Worm (Caenorhabditis elegans) whole organism, L3 larva: ENCODE results near the gene F23B12.1.
A peak's percentile ranks its signal among the peaks of the same experiment; 100 is the strongest.

Source experiments
- R02D3.7 ChIP-seq: fragments of 150-350 bp; optimal IDR thresholded peaks from 2 replicates; lab custom pipeline; 2014; ENCODE audit warnings: missing biosample characterization, missing genetic modification characterization
- ZK546.5 ChIP-seq: sonication (generic microtip); optimal IDR thresholded peaks from 2 replicates; lab custom pipeline; 2017; ENCODE audit warnings: missing biosample characterization, missing genetic modification characterization
- aly-2 ChIP-seq: fragments of 150-350 bp; optimal IDR thresholded peaks from 2 replicates; lab custom pipeline; 2014; ENCODE audit warnings: missing biosample characterization, missing genetic modification characterization
- ama-1 ChIP-seq: fragments of 150-350 bp; optimal IDR thresholded peaks from 2 replicates; lab custom pipeline; 2018
- ceh-9 ChIP-seq: sonication (generic microtip); optimal IDR thresholded peaks from 2 replicates; lab custom pipeline; 2018; ENCODE audit warnings: missing biosample characterization, missing genetic modification characterization
- daf-12 ChIP-seq: fragments of 150-350 bp; optimal IDR thresholded peaks from 2 replicates; lab custom pipeline; 2014; ENCODE audit warnings: missing biosample characterization, missing genetic modification reagents, missing genetic modification characterization
- egl-5 ChIP-seq: fragments of 150-350 bp; optimal IDR thresholded peaks from 2 replicates; lab custom pipeline; 2017; ENCODE audit warnings: missing biosample characterization, missing genetic modification reagents, missing genetic modification characterization, inconsistent platforms
- elt-1 ChIP-seq: fragments of 150-350 bp; optimal IDR thresholded peaks from 2 replicates; lab custom pipeline; 2014; ENCODE audit warnings: missing biosample characterization, missing genetic modification characterization
- elt-2 ChIP-seq: sonication (generic microtip); optimal IDR thresholded peaks from 2 replicates; lab custom pipeline; 2016; ENCODE audit warnings: missing genetic modification reagents, mild to moderate bottlenecking, missing genetic modification characterization, missing compliant biosample characterization
- elt-3 ChIP-seq, 3 experiments: fragments of 150-350 bp in 1 of 3; sonication (generic microtip) in 2 of 3; optimal IDR thresholded peaks; 2 replicates in 2 of 3; 4 replicates in 1 of 3; lab custom pipeline; 2014 to 2017; ENCODE audit warnings: missing biosample characterization in 3 of 3, missing genetic modification characterization in 3 of 3
- eor-1 ChIP-seq, 2 experiments: fragments of 150-350 bp; optimal IDR thresholded peaks; 2 replicates each; lab custom pipeline; 2014 to 2018; ENCODE audit warnings: missing biosample characterization in 2 of 2, missing genetic modification characterization in 2 of 2
- fkh-10 ChIP-seq: sonication (generic microtip); optimal IDR thresholded peaks from 2 replicates; lab custom pipeline; 2017; ENCODE audit warnings: missing biosample characterization, missing genetic modification reagents, missing genetic modification characterization
- hmg-11 ChIP-seq: sonication (generic microtip); optimal IDR thresholded peaks from 2 replicates; lab custom pipeline; 2016; ENCODE audit warnings: missing genetic modification characterization, missing compliant biosample characterization
- lin-15B ChIP-seq: fragments of 150-350 bp; optimal IDR thresholded peaks from 2 replicates; lab custom pipeline; 2014; ENCODE audit warnings: missing biosample characterization, missing genetic modification characterization
- lin-39 ChIP-seq: fragments of 150-350 bp; optimal IDR thresholded peaks from 2 replicates; lab custom pipeline; 2018; ENCODE audit warnings: missing biosample characterization, missing genetic modification reagents, missing genetic modification characterization
- lsy-12 ChIP-seq: sonication (generic microtip); optimal IDR thresholded peaks from 2 replicates; lab custom pipeline; 2016; ENCODE audit warnings: mild to moderate bottlenecking, missing genetic modification characterization, missing compliant biosample characterization
- mdl-1 ChIP-seq: fragments of 150-350 bp; optimal IDR thresholded peaks from 2 replicates; lab custom pipeline; 2014; ENCODE audit warnings: missing biosample characterization, missing genetic modification characterization
- mml-1 ChIP-seq: fragments of 150-350 bp; sonication (generic microtip); optimal IDR thresholded peaks from 3 replicates; lab custom pipeline; 2014; ENCODE audit warnings: missing biosample characterization, missing genetic modification characterization
- nfya-1 ChIP-seq: sonication (generic microtip); optimal IDR thresholded peaks from 2 replicates; lab custom pipeline; 2017; ENCODE audit warnings: missing genetic modification characterization, mild to moderate bottlenecking, missing compliant biosample characterization, antibody characterized with exemption, moderate library complexity; ENCODE audit not compliant: insufficient read depth
- nhr-11 ChIP-seq: fragments of 150-350 bp; optimal IDR thresholded peaks from 2 replicates; lab custom pipeline; 2014; ENCODE audit warnings: missing biosample characterization, missing genetic modification characterization
- nhr-25 ChIP-seq: sonication (generic microtip); optimal IDR thresholded peaks from 2 replicates; lab custom pipeline; 2017; ENCODE audit warnings: missing biosample characterization, missing genetic modification characterization
- nhr-43 ChIP-seq: sonication (generic microtip); optimal IDR thresholded peaks from 2 replicates; lab custom pipeline; 2016; ENCODE audit warnings: mild to moderate bottlenecking, missing genetic modification characterization, missing compliant biosample characterization; ENCODE audit not compliant: poor library complexity, severe bottlenecking
- nhr-67 ChIP-seq: fragments of 150-350 bp; optimal IDR thresholded peaks from 2 replicates; lab custom pipeline; 2014; ENCODE audit warnings: missing biosample characterization, missing genetic modification characterization
- nhr-77 ChIP-seq: fragments of 150-350 bp; optimal IDR thresholded peaks from 2 replicates; lab custom pipeline; 2014; ENCODE audit warnings: missing biosample characterization, missing genetic modification characterization
- pqm-1 ChIP-seq: fragments of 150-350 bp; optimal IDR thresholded peaks from 2 replicates; lab custom pipeline; 2017; ENCODE audit warnings: missing biosample characterization, missing genetic modification characterization, inconsistent platforms
- sea-2 ChIP-seq: fragments of 150-350 bp; sonication (generic microtip); optimal IDR thresholded peaks from 4 replicates; lab custom pipeline; 2014; ENCODE audit warnings: missing biosample characterization, missing genetic modification reagents, missing genetic modification characterization
- tbx-2 ChIP-seq: sonication (generic microtip); optimal IDR thresholded peaks from 2 replicates; lab custom pipeline; 2016; ENCODE audit warnings: mild to moderate bottlenecking, missing genetic modification characterization, missing compliant biosample characterization
- unc-39 ChIP-seq: sonication (generic microtip); optimal IDR thresholded peaks from 4 replicates; lab custom pipeline; 2017; ENCODE audit warnings: missing biosample characterization, missing genetic modification characterization
- unc-62 ChIP-seq: fragments of 150-350 bp; sonication (generic microtip); optimal IDR thresholded peaks from 4 replicates; lab custom pipeline; 2014; ENCODE audit warnings: missing biosample characterization, missing genetic modification reagents, missing genetic modification characterization
- ztf-11 ChIP-seq: fragments of 150-350 bp; optimal IDR thresholded peaks from 2 replicates; lab custom pipeline; 2014; ENCODE audit warnings: missing biosample characterization, missing genetic modification characterization
- ztf-4 ChIP-seq: fragments of 150-350 bp; optimal IDR thresholded peaks from 2 replicates; lab custom pipeline; 2014; ENCODE audit warnings: missing biosample characterization, missing genetic modification characterization

Gene F23B12.1

ce11 chrV:14439236-14439635, 10.3 kb downstream of the F23B12.1 start:
- TF ChIP-seq egl-5 (tag; lab: Kevin White, UChicago) = no peak
- peak; percentile 31 for TF ChIP-seq nhr-25 (tag; lab: Kevin White, UChicago)

ce11 chrV:14440841-14441240, 11.9 kb downstream of the F23B12.1 start, which contains the start of gene F23B12.4:
Gene F23B12.4, plus strand, starts transcription at chrV:14441141.
- TF ChIP-seq nhr-77 (tag; lab: Kevin White, UChicago) = no peak
- TF ChIP-seq aly-2 = no peak
- TF ChIP-seq mml-1 (tag; lab: Kevin White, UChicago) = no peak
- TF ChIP-seq elt-2 (tag; lab: Kevin White, UChicago) = no peak
- TF ChIP-seq lsy-12 = no peak
- no peak for TF ChIP-seq ztf-4 (tag; lab: Kevin White, UChicago)
- TF ChIP-seq eor-1 (tag; optimal IDR thresholded peaks at IDR 0.05; lab: Kevin White, UChicago) = no peak
- no peak for TF ChIP-seq elt-3 (tag; optimal IDR thresholded peaks at IDR 0.05; lab: Kevin White, UChicago)
- no peak for TF ChIP-seq R02D3.7 (tag; lab: Kevin White, UChicago)
- no peak for TF ChIP-seq fkh-10 (GFP tag; lab: Kevin White, UChicago)
- TF ChIP-seq ZK546.5 (tag; lab: Kevin White, UChicago) = no peak
- no peak for TF ChIP-seq tbx-2 (tag; lab: Kevin White, UChicago)
- no peak for TF ChIP-seq ceh-9
- TF ChIP-seq hmg-11 (tag; lab: Kevin White, UChicago) = no peak
- no peak for TF ChIP-seq lin-15B (tag; lab: Kevin White, UChicago)
- no peak for TF ChIP-seq ama-1 (lab: Kevin White, UChicago)
- no peak for TF ChIP-seq nhr-43 (tag; lab: Kevin White, UChicago)
- TF ChIP-seq nhr-25 (tag; lab: Kevin White, UChicago) = no peak
- TF ChIP-seq mdl-1 (tag; lab: Kevin White, UChicago) = no peak
- no peak for TF ChIP-seq daf-12

- TF ChIP-seq nhr-67 (tag; lab: Kevin White, UChicago) = no peak
- no peak for TF ChIP-seq mml-1 (tag; lab: Kevin White, UChicago)
- no peak for TF ChIP-seq lin-39
- no peak for TF ChIP-seq sea-2 (GFP tag; lab: Kevin White, UChicago)
- no peak for TF ChIP-seq daf-12
- no peak for TF ChIP-seq mdl-1 (tag; lab: Kevin White, UChicago)
- no peak for TF ChIP-seq nhr-11 (tag; lab: Kevin White, UChicago)
- no peak for TF ChIP-seq elt-1 (tag; lab: Kevin White, UChicago)
- no peak for TF ChIP-seq pqm-1 (tag; lab: Kevin White, UChicago)
Observed at ce11 chrV:14446453-14446852, 17.5 kb downstream of the F23B12.1 start.

- TF ChIP-seq nhr-67 (tag; lab: Kevin White, UChicago) (no peak), pqm-1 (tag; lab: Kevin White, UChicago) (peak; percentile 78), hmg-11 (tag; lab: Kevin White, UChicago) (peak; percentile 59), elt-2 (tag; lab: Kevin White, UChicago) (peak; percentile 86), lin-15B (tag; lab: Kevin White, UChicago) (peak; percentile 36), lsy-12 (no peak)
Observed at ce11 chrV:14447240-14447763, 18.3 kb downstream of the F23B12.1 start, which contains the start of the genes dlat-1 and fntb-1. Gene dlat-1, minus strand, starts transcription at chrV:14447290. Gene fntb-1, plus strand, starts transcription at chrV:14447651.

ce11 chrV:14448669-14449068, 19.7 kb downstream of the F23B12.1 start:
- TF ChIP-seq nhr-67 (tag; lab: Kevin White, UChicago) (no peak), tbx-2 (tag; lab: Kevin White, UChicago) (no peak), nfya-1 (no peak), ama-1 (lab: Kevin White, UChicago) (no peak), unc-62 (GFP tag; lab: Kevin White, UChicago) (no peak), ztf-11 (tag; lab: Kevin White, UChicago) (no peak), unc-39 (tag; lab: Kevin White, UChicago) (no peak), R02D3.7 (tag; lab: Kevin White, UChicago) (no peak), elt-2 (tag; lab: Kevin White, UChicago) (no peak), elt-1 (tag; lab: Kevin White, UChicago) (no peak), nhr-77 (tag; lab: Kevin White, UChicago) (no peak), sea-2 (GFP tag; lab: Kevin White, UChicago) (no peak)
